Worm (Caenorhabditis elegans) whole organism, late embryonic: ENCODE data around the gene H11E01.2.

Experiments
- C08G9.2 ChIP-seq: sonication (generic microtip); optimal IDR thresholded peaks from 2 replicates; lab custom pipeline; 2016; ENCODE audit warnings: mild to moderate bottlenecking, missing genetic modification characterization, moderate library complexity, missing compliant biosample characterization
- C38D4.7 ChIP-seq: fragments of 200-800 bp; sonication (Bioruptor generic); optimal IDR thresholded peaks from 2 replicates; lab custom pipeline; 2018; ENCODE audit warnings: mild to moderate bottlenecking, missing genetic modification characterization, moderate library complexity, missing compliant biosample characterization
- F13H6.1 ChIP-seq: sonication (generic microtip); optimal IDR thresholded peaks from 2 replicates; lab custom pipeline; 2016; ENCODE audit warnings: missing genetic modification characterization, missing compliant biosample characterization
- K02D7.2 ChIP-seq: sonication (generic microtip); optimal IDR thresholded peaks from 2 replicates; lab custom pipeline; 2017; ENCODE audit warnings: mild to moderate bottlenecking, missing genetic modification characterization, missing compliant biosample characterization
- Y22D7AL.16 ChIP-seq: sonication (generic microtip); optimal IDR thresholded peaks from 2 replicates; lab custom pipeline; 2016; ENCODE audit warnings: missing genetic modification characterization, missing compliant biosample characterization
- ahr-1 ChIP-seq: sonication (generic microtip); optimal IDR thresholded peaks from 2 replicates; lab custom pipeline; 2016; ENCODE audit warnings: missing genetic modification characterization, missing compliant biosample characterization
- ama-1 ChIP-seq: fragments of 150-350 bp; optimal IDR thresholded peaks from 2 replicates; lab custom pipeline; 2014
- ceh-22 ChIP-seq: sonication (generic microtip); optimal IDR thresholded peaks from 2 replicates; lab custom pipeline; 2017; ENCODE audit warnings: missing biosample characterization, missing genetic modification characterization
- ceh-31 ChIP-seq: sonication (generic microtip); optimal IDR thresholded peaks from 2 replicates; lab custom pipeline; 2016; ENCODE audit warnings: missing genetic modification characterization, missing compliant biosample characterization
- ceh-48 ChIP-seq: sonication (generic microtip); optimal IDR thresholded peaks from 2 replicates; lab custom pipeline; 2016; ENCODE audit warnings: missing genetic modification characterization, inconsistent platforms, missing compliant biosample characterization
- ceh-6 ChIP-seq: fragments of 200-800 bp; sonication (Bioruptor generic); optimal IDR thresholded peaks from 2 replicates; lab custom pipeline; 2018; ENCODE audit warnings: mild to moderate bottlenecking, missing genetic modification characterization, missing compliant biosample characterization
- ceh-9 ChIP-seq: sonication (generic microtip); optimal IDR thresholded peaks from 2 replicates; lab custom pipeline; 2016; ENCODE audit warnings: mild to moderate bottlenecking, missing genetic modification characterization, inconsistent platforms, missing compliant biosample characterization
- che-1 ChIP-seq: sonication (generic microtip); optimal IDR thresholded peaks from 2 replicates; lab custom pipeline; 2016; ENCODE audit warnings: mild to moderate bottlenecking, missing genetic modification characterization, missing compliant biosample characterization
- dve-1 ChIP-seq: sonication (generic microtip); optimal IDR thresholded peaks from 2 replicates; lab custom pipeline; 2017; ENCODE audit warnings: antibody characterized with exemption, mild to moderate bottlenecking, missing genetic modification characterization, missing compliant biosample characterization
- elt-2 ChIP-seq: sonication (generic microtip); optimal IDR thresholded peaks from 2 replicates; lab custom pipeline; 2016; ENCODE audit warnings: missing genetic modification reagents, missing genetic modification characterization, missing compliant biosample characterization
- elt-4 ChIP-seq: sonication (generic microtip); optimal IDR thresholded peaks from 2 replicates; lab custom pipeline; 2016; ENCODE audit warnings: missing genetic modification characterization, missing compliant biosample characterization
- fax-1 ChIP-seq: sonication (generic microtip); optimal IDR thresholded peaks from 2 replicates; lab custom pipeline; 2016; ENCODE audit warnings: missing genotype, missing genetic modification characterization, missing compliant biosample characterization
- gmeb-2 ChIP-seq: sonication (generic microtip); optimal IDR thresholded peaks from 2 replicates; lab custom pipeline; 2016; ENCODE audit warnings: missing genetic modification characterization, inconsistent platforms, missing compliant biosample characterization
- hlh-13 ChIP-seq: fragments of 200-800 bp; sonication (Bioruptor generic); optimal IDR thresholded peaks from 2 replicates; lab custom pipeline; 2018; ENCODE audit warnings: mild to moderate bottlenecking, missing genetic modification characterization, missing compliant biosample characterization
- hlh-15 ChIP-seq: sonication (generic microtip); optimal IDR thresholded peaks from 2 replicates; lab custom pipeline; 2016; ENCODE audit warnings: missing genetic modification characterization, missing compliant biosample characterization
- hlh-6 ChIP-seq: sonication (generic microtip); optimal IDR thresholded peaks from 2 replicates; lab custom pipeline; 2016; ENCODE audit warnings: missing genotype, missing genetic modification characterization, missing compliant biosample characterization
- lim-6 ChIP-seq: sonication (generic microtip); optimal IDR thresholded peaks from 2 replicates; lab custom pipeline; 2016; ENCODE audit warnings: missing genetic modification characterization, missing compliant biosample characterization
- madf-2 ChIP-seq: sonication (generic microtip); optimal IDR thresholded peaks from 2 replicates; lab custom pipeline; 2017; ENCODE audit warnings: missing genetic modification characterization, missing compliant biosample characterization
- mec-3 ChIP-seq: sonication (generic microtip); optimal IDR thresholded peaks from 2 replicates; lab custom pipeline; 2016; ENCODE audit warnings: borderline replicate concordance, missing genetic modification characterization, missing compliant biosample characterization
- nhr-232 ChIP-seq: sonication (generic microtip); optimal IDR thresholded peaks from 2 replicates; lab custom pipeline; 2016; ENCODE audit warnings: missing genetic modification characterization, missing compliant biosample characterization
- npax-4 ChIP-seq: sonication (generic microtip); optimal IDR thresholded peaks from 2 replicates; lab custom pipeline; 2016; ENCODE audit warnings: missing genetic modification characterization, missing compliant biosample characterization
- pha-4 ChIP-seq: fragments of 150-350 bp; optimal IDR thresholded peaks from 2 replicates; lab custom pipeline; 2018; ENCODE audit warnings: missing biosample characterization, missing genetic modification reagents, missing genetic modification characterization
- pqm-1 ChIP-seq: sonication (generic microtip); optimal IDR thresholded peaks from 2 replicates; lab custom pipeline; 2016; ENCODE audit warnings: missing genetic modification characterization, missing compliant biosample characterization
- rnt-1 ChIP-seq: sonication (generic microtip); optimal IDR thresholded peaks from 2 replicates; lab custom pipeline; 2016; ENCODE audit warnings: missing genetic modification characterization, missing compliant biosample characterization
- sdc-2 ChIP-seq: sonication (generic microtip); optimal IDR thresholded peaks from 2 replicates; lab custom pipeline; 2016; ENCODE audit warnings: missing genotype, missing genetic modification characterization, missing compliant biosample characterization
- tbx-2 ChIP-seq: sonication (generic microtip); optimal IDR thresholded peaks from 2 replicates; lab custom pipeline; 2016; ENCODE audit warnings: missing genetic modification characterization, missing compliant biosample characterization
- tbx-7 ChIP-seq: sonication (generic microtip); optimal IDR thresholded peaks from 2 replicates; lab custom pipeline; 2016; ENCODE audit warnings: missing genotype, missing genetic modification characterization, missing compliant biosample characterization
- ttx-3 ChIP-seq: sonication (generic microtip); optimal IDR thresholded peaks from 2 replicates; lab custom pipeline; 2016; ENCODE audit warnings: missing genetic modification reagents, missing genetic modification characterization, missing compliant biosample characterization
- unc-42 ChIP-seq: sonication (generic microtip); optimal IDR thresholded peaks from 2 replicates; lab custom pipeline; 2016; ENCODE audit warnings: missing genotype, missing genetic modification characterization, missing compliant biosample characterization
- zip-5 ChIP-seq: sonication (generic microtip); optimal IDR thresholded peaks from 2 replicates; lab custom pipeline; 2016; ENCODE audit warnings: missing genetic modification characterization, missing compliant biosample characterization

H11E01.2 gene

ce11 chrX:1629746-1630145 is 8.9 kb downstream of the H11E01.2 start:
- TF ChIP-seq ceh-22 (tag; lab: Kevin White, UChicago) = no peak
- TF ChIP-seq Y22D7AL.16 (tag; lab: Kevin White, UChicago) = no peak
- no peak for TF ChIP-seq zip-5 (tag; lab: Kevin White, UChicago)
- TF ChIP-seq elt-2 (tag; lab: Kevin White, UChicago) = no peak
- no peak for TF ChIP-seq unc-42 (tag; lab: Kevin White, UChicago)
- TF ChIP-seq che-1 (tag; lab: Kevin White, UChicago) = no peak
- TF ChIP-seq, all 69 proteins: peak for 0

- TF ChIP-seq dve-1 (no peak), lim-6 (tag; lab: Kevin White, UChicago) (no peak), F13H6.1 (tag; lab: Kevin White, UChicago) (no peak), npax-4 (no peak), mec-3 (tag; lab: Kevin White, UChicago) (no peak), nhr-232 (tag; lab: Kevin White, UChicago) (no peak), rnt-1 (tag; lab: Kevin White, UChicago) (no peak), C38D4.7 (GFP tag; lab: Kevin White, UChicago) (no peak), ama-1 (no peak), madf-2 (tag; lab: Kevin White, UChicago) (no peak), elt-4 (tag; lab: Kevin White, UChicago) (no peak)
These were observed 10.1 kb downstream of the H11E01.2 start, which contains the start of gene ZK380.2 for ce11 chrX:1630881-1631516. Gene ZK380.2 (plus strand): TSS chrX:1631466.

ce11 chrX:1643442-1644096 is 22.7 kb downstream of the H11E01.2 start:
- TF ChIP-seq tbx-2 (tag; lab: Kevin White, UChicago) (no peak), pha-4 (tag; lab: Kevin White, UChicago) (no peak), ceh-9 (no peak), hlh-15 (tag; lab: Kevin White, UChicago) (no peak), ceh-48 (tag; lab: Kevin White, UChicago) (no peak), sdc-2 (tag; lab: Kevin White, UChicago) (no peak), hlh-13 (GFP tag; lab: Kevin White, UChicago) (no peak)

- TF ChIP-seq K02D7.2 = no peak
- no peak for TF ChIP-seq C08G9.2 (tag; lab: Kevin White, UChicago)
- no peak for TF ChIP-seq hlh-15 (tag; lab: Kevin White, UChicago)
- no peak for TF ChIP-seq gmeb-2
- TF ChIP-seq fax-1 (tag; lab: Kevin White, UChicago) = no peak
- TF ChIP-seq pqm-1 (tag; lab: Kevin White, UChicago) = no peak
- TF ChIP-seq ttx-3 (tag; lab: Kevin White, UChicago) = no peak
- TF ChIP-seq ceh-22 (tag; lab: Kevin White, UChicago) = no peak
- TF ChIP-seq C38D4.7 (GFP tag; lab: Kevin White, UChicago) = no peak
- no peak for TF ChIP-seq unc-42 (tag; lab: Kevin White, UChicago)
- no peak for TF ChIP-seq lim-6 (tag; lab: Kevin White, UChicago)
- no peak for TF ChIP-seq ahr-1 (tag; lab: Kevin White, UChicago)
- TF ChIP-seq tbx-7 (tag; lab: Kevin White, UChicago) = no peak
- TF ChIP-seq hlh-6 = no peak
- TF ChIP-seq ceh-31 (tag; lab: Kevin White, UChicago) = no peak
- TF ChIP-seq ceh-6 (GFP tag; lab: Kevin White, UChicago) = no peak
These were observed 30.8 kb downstream of the H11E01.2 start, which contains the start of gene ZK380.4 for ce11 chrX:1651668-1652067. Gene ZK380.4 (minus strand): TSS chrX:1651994.
